Worm (Caenorhabditis elegans) whole organism, L1 larva: Measurements from ENCODE around the gene F57F4.1.

ENCODE experiments used
- C04F5.9 ChIP-seq: sonication (generic microtip); optimal IDR thresholded peaks from 2 replicates; lab custom pipeline; 2016; ENCODE audit warnings: missing genetic modification characterization, missing compliant biosample characterization
- F16B12.6 ChIP-seq: fragments of 150-350 bp; optimal IDR thresholded peaks from 2 replicates; lab custom pipeline; 2014; ENCODE audit warnings: missing biosample characterization, missing genetic modification characterization
- Y116A8C.19 ChIP-seq: sonication (generic microtip); optimal IDR thresholded peaks from 2 replicates; lab custom pipeline; 2016; ENCODE audit warnings: missing compliant biosample characterization, missing genetic modification characterization, borderline replicate concordance
- aly-2 ChIP-seq: fragments of 150-350 bp; optimal IDR thresholded peaks from 2 replicates; lab custom pipeline; 2014; ENCODE audit warnings: missing biosample characterization, missing genetic modification characterization
- blmp-1 ChIP-seq: fragments of 150-350 bp; optimal IDR thresholded peaks from 2 replicates; lab custom pipeline; 2014; ENCODE audit warnings: missing biosample characterization, missing genetic modification characterization
- ceh-63 ChIP-seq: fragments of 200-800 bp; sonication (Bioruptor generic); optimal IDR thresholded peaks from 2 replicates; lab custom pipeline; 2018; ENCODE audit warnings: mild to moderate bottlenecking, missing genetic modification characterization, missing compliant biosample characterization
- ceh-8 ChIP-seq: fragments of 200-800 bp; sonication (Bioruptor generic); optimal IDR thresholded peaks from 2 replicates; lab custom pipeline; 2018; ENCODE audit warnings: mild to moderate bottlenecking, missing genetic modification characterization, moderate library complexity, missing compliant biosample characterization
- ceh-82 ChIP-seq, 3 experiments: fragments of 150-350 bp in 1 of 3; sonication (generic microtip) in 2 of 3; optimal IDR thresholded peaks; 2 replicates each; lab custom pipeline; 2014 to 2017; ENCODE audit warnings: missing biosample characterization in 3 of 3, missing genetic modification characterization in 3 of 3
- dpl-1 ChIP-seq, 3 experiments: fragments of 150-350 bp in 2 of 3; sonication (generic microtip) in 1 of 3; optimal IDR thresholded peaks; 2 replicates each; lab custom pipeline; 2014 to 2017; ENCODE audit warnings: missing biosample characterization in 3 of 3, missing genetic modification characterization in 3 of 3, missing genetic modification reagents in 3 of 3
- efl-1 ChIP-seq, 4 experiments: fragments of 150-350 bp; optimal IDR thresholded peaks in 3 of 4; peaks in 1 of 4; 1 replicate in 1 of 4; 2 replicates in 3 of 4; lab custom pipeline; 2014; ENCODE audit warnings: missing biosample characterization in 2 of 4, missing genetic modification characterization in 2 of 4, missing genetic modification reagents in 2 of 4
- egl-27 ChIP-seq, 2 experiments: fragments of 150-350 bp in 1 of 2; sonication (generic microtip); optimal IDR thresholded peaks; 3 replicates each; lab custom pipeline; 2017 to 2018; ENCODE audit warnings: missing biosample characterization in 2 of 2, missing genetic modification characterization in 2 of 2, missing genetic modification reagents in 2 of 2
- elt-2 ChIP-seq: sonication (generic microtip); optimal IDR thresholded peaks from 2 replicates; lab custom pipeline; 2016; ENCODE audit warnings: missing genetic modification characterization, mild to moderate bottlenecking, inconsistent platforms, missing compliant biosample characterization, missing genetic modification reagents
- elt-3 ChIP-seq, 6 experiments: fragments of 150-350 bp in 1 of 6; sonication (generic microtip); optimal IDR thresholded peaks; 2 replicates each; lab custom pipeline; 2017 to 2018; ENCODE audit warnings: missing biosample characterization in 6 of 6, missing genetic modification characterization in 6 of 6, inconsistent platforms in 1 of 6
- ets-5 ChIP-seq: fragments of 200-800 bp; sonication (Bioruptor generic); IDR thresholded peaks from 2 replicates; pipeline ENCODE4 v1.3.6; 2022; ENCODE audit warnings: missing genetic modification characterization, missing compliant biosample characterization
- fkh-10 ChIP-seq: sonication (generic microtip); optimal IDR thresholded peaks from 2 replicates; lab custom pipeline; 2017; ENCODE audit warnings: missing biosample characterization, missing genetic modification reagents, missing genetic modification characterization
- grh-1 ChIP-seq: fragments of 200-800 bp; sonication (Bioruptor generic); IDR thresholded peaks from 2 replicates; pipeline ENCODE4 v1.3.6; 2022; ENCODE audit warnings: missing genetic modification reagents, missing genetic modification characterization, missing compliant biosample characterization
- hlh-17 ChIP-seq: fragments of 200-800 bp; sonication (Bioruptor generic); optimal IDR thresholded peaks from 2 replicates; lab custom pipeline; 2018; ENCODE audit warnings: missing genetic modification characterization, mild to moderate bottlenecking, missing compliant biosample characterization, moderate library complexity, borderline replicate concordance
- hlh-4 ChIP-seq: sonication (generic microtip); optimal IDR thresholded peaks from 2 replicates; lab custom pipeline; 2016; ENCODE audit warnings: mild to moderate bottlenecking, missing genetic modification characterization, missing compliant biosample characterization
- lin-14 ChIP-seq: fragments of 200-800 bp; sonication (Bioruptor generic); optimal IDR thresholded peaks from 2 replicates; lab custom pipeline; 2018; ENCODE audit warnings: mild to moderate bottlenecking, missing genetic modification characterization, moderate library complexity, missing compliant biosample characterization
- lin-35 ChIP-seq, 2 experiments: fragments of 150-350 bp; optimal IDR thresholded peaks; 2 replicates each; lab custom pipeline; 2014; ENCODE audit warnings: missing biosample characterization in 2 of 2, missing genetic modification characterization in 2 of 2, missing genetic modification reagents in 2 of 2
- lin-39 ChIP-seq: fragments of 150-350 bp; optimal IDR thresholded peaks from 2 replicates; lab custom pipeline; 2014; ENCODE audit warnings: missing biosample characterization, missing genetic modification reagents, missing genetic modification characterization
- mab-9 ChIP-seq: fragments of 200-800 bp; sonication (Bioruptor generic); IDR thresholded peaks from 2 replicates; pipeline ENCODE4 v1.3.6; 2022; ENCODE audit warnings: missing genetic modification reagents, missing genetic modification characterization, missing compliant biosample characterization
- mef-2 ChIP-seq: fragments of 150-350 bp; optimal IDR thresholded peaks from 2 replicates; lab custom pipeline; 2014; ENCODE audit warnings: missing biosample characterization, missing genetic modification characterization
- mep-1 ChIP-seq: fragments of 150-350 bp; optimal IDR thresholded peaks from 2 replicates; lab custom pipeline; 2014; ENCODE audit warnings: missing biosample characterization, missing genetic modification characterization
- nhr-12 ChIP-seq: sonication (generic microtip); optimal IDR thresholded peaks from 2 replicates; lab custom pipeline; 2017; ENCODE audit warnings: missing biosample characterization, missing genetic modification characterization
- nhr-19 ChIP-seq: fragments of 200-800 bp; sonication (Bioruptor generic); conservative IDR thresholded peaks from 2 replicates; pipeline ENCODE4 v1.3.6; 2022; ENCODE audit warnings: missing genetic modification characterization, missing compliant biosample characterization
- nhr-20 ChIP-seq: sonication (generic microtip); optimal IDR thresholded peaks from 2 replicates; lab custom pipeline; 2016; ENCODE audit warnings: mild to moderate bottlenecking, missing genetic modification characterization, missing compliant biosample characterization
- nhr-237 ChIP-seq: fragments of 150-350 bp; optimal IDR thresholded peaks from 2 replicates; lab custom pipeline; 2014; ENCODE audit warnings: missing biosample characterization, missing genetic modification characterization
- nhr-28 ChIP-seq: fragments of 150-350 bp; optimal IDR thresholded peaks from 2 replicates; lab custom pipeline; 2014; ENCODE audit warnings: missing biosample characterization, missing genetic modification characterization
- nhr-47 ChIP-seq: sonication (generic microtip); optimal IDR thresholded peaks from 2 replicates; lab custom pipeline; 2016; ENCODE audit warnings: mild to moderate bottlenecking, missing genetic modification characterization, moderate library complexity, missing compliant biosample characterization
- nhr-76 ChIP-seq: sonication (generic microtip); optimal IDR thresholded peaks from 2 replicates; lab custom pipeline; 2017; ENCODE audit warnings: missing biosample characterization, missing genetic modification characterization
- nhr-84 ChIP-seq: sonication (generic microtip); optimal IDR thresholded peaks from 2 replicates; lab custom pipeline; 2017; ENCODE audit warnings: missing biosample characterization, missing genetic modification characterization
- nhr-85 ChIP-seq: sonication (generic microtip); peaks from one replicate; lab custom pipeline; 2016; ENCODE audit warnings: missing genetic modification characterization, inconsistent platforms, missing compliant biosample characterization
- nhr-90 ChIP-seq: sonication (generic microtip); optimal IDR thresholded peaks from 2 replicates; lab custom pipeline; 2016; ENCODE audit warnings: mild to moderate bottlenecking, missing genetic modification characterization, missing compliant biosample characterization; ENCODE audit not compliant: poor library complexity
- pqm-1 ChIP-seq: sonication (generic microtip); optimal IDR thresholded peaks from 3 replicates; lab custom pipeline; 2017; ENCODE audit warnings: missing biosample characterization, missing genetic modification characterization
- rnt-1 ChIP-seq: sonication (generic microtip); optimal IDR thresholded peaks from 2 replicates; lab custom pipeline; 2016; ENCODE audit warnings: mild to moderate bottlenecking, missing genetic modification characterization, moderate library complexity, missing compliant biosample characterization
- skn-1 ChIP-seq: fragments of 150-350 bp; optimal IDR thresholded peaks from 2 replicates; lab custom pipeline; 2014; ENCODE audit warnings: missing biosample characterization, missing genetic modification characterization
- sptf-1 ChIP-seq: fragments of 150-350 bp; optimal IDR thresholded peaks from 2 replicates; lab custom pipeline; 2014; ENCODE audit warnings: missing biosample characterization, missing genetic modification characterization
- sup-37 ChIP-seq: fragments of 200-800 bp; sonication (Bioruptor generic); optimal IDR thresholded peaks from 2 replicates; lab custom pipeline; 2018; ENCODE audit warnings: mild to moderate bottlenecking, missing genetic modification characterization, missing compliant biosample characterization
- swsn-7 ChIP-seq: sonication (generic microtip); optimal IDR thresholded peaks from 2 replicates; lab custom pipeline; 2016; ENCODE audit warnings: missing genetic modification characterization, missing compliant biosample characterization
- tlp-1 ChIP-seq: fragments of 150-350 bp; optimal IDR thresholded peaks from 2 replicates; lab custom pipeline; 2014; ENCODE audit warnings: missing biosample characterization, missing genetic modification characterization
- unc-30 ChIP-seq: sonication (generic microtip); optimal IDR thresholded peaks from 2 replicates; lab custom pipeline; 2017; ENCODE audit warnings: missing biosample characterization, missing genetic modification characterization
- unc-62 ChIP-seq: fragments of 150-350 bp; optimal IDR thresholded peaks from 2 replicates; lab custom pipeline; 2014; ENCODE audit warnings: missing biosample characterization, missing genetic modification reagents, missing genetic modification characterization
- unc-86 ChIP-seq: sonication (generic microtip); optimal IDR thresholded peaks from 2 replicates; lab custom pipeline; 2016; ENCODE audit warnings: missing genetic modification characterization, missing compliant biosample characterization
- unc-98 ChIP-seq: fragments of 200-800 bp; sonication (Bioruptor generic); IDR thresholded peaks from 2 replicates; pipeline ENCODE4 v1.3.6; 2022; ENCODE audit warnings: missing genetic modification characterization, missing compliant biosample characterization
- vab-15 ChIP-seq: sonication (generic microtip); optimal IDR thresholded peaks from 2 replicates; lab custom pipeline; 2017; ENCODE audit warnings: missing genotype, mild to moderate bottlenecking, missing genetic modification characterization, missing compliant biosample characterization
- zag-1 ChIP-seq: fragments of 150-350 bp; optimal IDR thresholded peaks from 2 replicates; lab custom pipeline; 2014; ENCODE audit warnings: missing biosample characterization, missing genetic modification characterization
- ztf-4 ChIP-seq: fragments of 150-350 bp; optimal IDR thresholded peaks from 2 replicates; lab custom pipeline; 2014; ENCODE audit warnings: missing biosample characterization, missing genetic modification characterization

F57F4.1 gene

DNA sequence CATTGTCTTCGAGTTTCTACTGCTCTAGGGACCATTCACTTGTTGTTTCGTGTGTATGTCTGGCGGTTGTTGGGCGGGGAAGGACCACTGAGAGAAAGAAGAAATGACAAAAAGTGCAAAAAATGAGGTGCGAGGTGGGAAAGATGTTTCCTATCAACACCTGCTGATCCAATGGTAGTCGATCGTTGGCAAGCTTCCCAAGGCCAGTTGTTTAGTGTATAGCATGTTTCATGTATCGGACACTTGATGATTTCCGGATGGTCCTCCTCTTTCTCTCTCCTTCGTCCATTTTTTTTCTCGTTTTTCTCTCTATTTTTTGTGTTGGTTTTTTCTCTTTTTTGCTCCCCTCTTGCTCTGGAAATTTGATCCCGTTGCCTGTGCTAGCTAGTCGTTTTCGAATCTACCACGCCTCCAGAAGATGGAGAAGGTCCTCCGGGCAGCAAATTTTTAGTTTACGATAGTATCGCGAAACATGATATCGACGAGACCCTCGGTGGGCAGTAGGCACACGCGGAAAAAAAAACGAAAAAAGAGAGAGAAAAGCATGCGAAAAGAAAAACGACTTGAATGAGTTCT lies 44.1 kb upstream of the F57F4.1 start (continued):
- no peak for TF ChIP-seq unc-30 (tag; lab: Kevin White, UChicago)

DNA sequence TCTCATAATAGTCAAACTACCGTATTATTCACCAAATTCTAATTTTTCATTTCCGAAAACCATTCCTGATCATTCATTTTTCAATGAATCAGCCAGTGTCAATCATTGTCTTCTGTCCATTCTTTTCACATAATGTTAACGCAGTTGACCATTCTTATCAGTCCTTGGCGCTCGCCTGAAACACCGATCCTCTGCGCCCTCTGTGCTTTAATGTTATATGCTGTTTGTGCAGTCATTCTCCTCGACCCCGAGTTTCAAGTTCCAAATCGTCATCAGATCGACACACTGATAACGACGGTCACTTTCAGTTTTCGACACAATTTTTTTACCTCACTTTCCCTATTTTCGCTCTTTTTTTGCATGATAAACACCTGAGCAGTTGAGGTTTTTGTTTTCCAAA lies 43.4 kb upstream of the F57F4.1 start:
- TF ChIP-seq nhr-20 (tag; lab: Kevin White, UChicago): no peak
- no peak for TF ChIP-seq efl-1 (optimal IDR thresholded peaks at IDR 0.05; lab: Kevin White, UChicago)
- TF ChIP-seq efl-1 (GFP tag; optimal IDR thresholded peaks at IDR 0.05 in 1 of 2; lab: Kevin White, UChicago): peak in 1 of 2 experiments; percentile 89
- TF ChIP-seq rnt-1 (tag; lab: Kevin White, UChicago): no peak
- TF ChIP-seq unc-62 (GFP tag; lab: Kevin White, UChicago): no peak
- TF ChIP-seq nhr-84 (tag; lab: Kevin White, UChicago): no peak
- no peak for TF ChIP-seq swsn-7
- no peak for TF ChIP-seq ztf-4 (tag; lab: Kevin White, UChicago)
- TF ChIP-seq fkh-10 (GFP tag; lab: Kevin White, UChicago): no peak
- TF ChIP-seq elt-2 (tag; lab: Kevin White, UChicago): peak; percentile 70
- no peak for TF ChIP-seq Y116A8C.19 (tag; lab: Kevin White, UChicago)
- TF ChIP-seq nhr-12: no peak
- TF ChIP-seq aly-2 (tag; lab: Kevin White, UChicago): no peak
- TF ChIP-seq pqm-1 (tag; lab: Kevin White, UChicago): peak; percentile 84
- no peak for TF ChIP-seq hlh-4 (tag; lab: Kevin White, UChicago)
- TF ChIP-seq F16B12.6 (tag; lab: Kevin White, UChicago): no peak
- no peak for TF ChIP-seq nhr-237 (tag; lab: Kevin White, UChicago)
- no peak for TF ChIP-seq ceh-82 (tag; optimal IDR thresholded peaks at IDR 0.05; lab: Kevin White, UChicago)
- peak in 1 of 2 experiments; percentile 49 for TF ChIP-seq lin-35 (GFP tag; optimal IDR thresholded peaks at IDR 0.05; lab: Kevin White, UChicago)
- no peak for TF ChIP-seq lin-14
- no peak for TF ChIP-seq mab-9 (GFP tag; lab: Robert Waterston, UW)
- TF ChIP-seq nhr-28: no peak
- no peak for TF ChIP-seq skn-1 (tag; lab: Kevin White, UChicago)
- TF ChIP-seq mep-1: no peak
- no peak for TF ChIP-seq ets-5 (GFP tag; lab: Robert Waterston, UW)
- TF ChIP-seq elt-3 (tag; optimal IDR thresholded peaks at IDR 0.05; lab: Kevin White, UChicago): no peak
- peak; percentile 5 for TF ChIP-seq nhr-90 (tag; lab: Kevin White, UChicago)
- TF ChIP-seq hlh-17: no peak
- TF ChIP-seq, all 84 proteins: peak for 5

DNA sequence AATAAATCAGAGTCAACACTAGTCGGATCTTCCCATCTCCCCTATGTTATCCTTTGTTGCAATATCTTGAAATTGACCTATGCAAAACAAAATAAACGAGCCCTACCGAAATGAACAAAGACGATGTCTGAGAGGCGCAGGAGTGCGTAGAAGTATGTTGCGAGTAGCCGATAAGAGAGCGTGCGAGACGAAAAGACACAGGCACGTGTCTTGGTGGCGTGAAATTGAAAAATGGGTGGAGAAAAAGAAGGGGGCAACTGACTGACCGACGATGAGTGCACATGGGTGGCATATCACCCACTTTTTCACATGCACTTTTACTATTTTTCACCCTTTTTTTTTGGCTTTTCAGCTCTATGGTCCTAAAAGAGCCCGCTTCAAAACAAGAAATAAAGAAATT lies 42.1 kb upstream of the F57F4.1 start:
- TF ChIP-seq grh-1 (no peak), sup-37 (GFP tag; lab: Kevin White, UChicago) (no peak), mep-1 (peak; percentile 25), zag-1 (tag; lab: Kevin White, UChicago) (no peak), nhr-84 (tag; lab: Kevin White, UChicago) (no peak), ets-5 (GFP tag; lab: Robert Waterston, UW) (no peak), vab-15 (tag; lab: Kevin White, UChicago) (no peak), nhr-76 (tag; lab: Kevin White, UChicago) (no peak), nhr-237 (tag; lab: Kevin White, UChicago) (no peak), F16B12.6 (tag; lab: Kevin White, UChicago) (no peak), tlp-1 (no peak), swsn-7 (peak; percentile 9), nhr-85 (tag; lab: Kevin White, UChicago) (no peak), hlh-4 (tag; lab: Kevin White, UChicago) (no peak), mef-2 (tag; lab: Kevin White, UChicago) (no peak), egl-27 (tag; optimal IDR thresholded peaks at IDR 0.05; lab: Kevin White, UChicago) (no peak), ceh-8 (GFP tag; lab: Kevin White, UChicago) (no peak), unc-98 (GFP tag; lab: Robert Waterston, UW) (no peak), lin-39 (tag; lab: Kevin White, UChicago) (no peak), dpl-1 (GFP tag; optimal IDR thresholded peaks at IDR 0.05; lab: Kevin White, UChicago) (peak in 1 of 3 experiments; percentile 37), nhr-47 (tag; lab: Kevin White, UChicago) (no peak), nhr-19 (GFP tag; lab: Robert Waterston, UW) (no peak), pqm-1 (tag; lab: Kevin White, UChicago) (no peak), ceh-63 (no peak), sptf-1 (tag; lab: Kevin White, UChicago) (no peak), unc-62 (GFP tag; lab: Kevin White, UChicago) (no peak), C04F5.9 (tag; lab: Kevin White, UChicago) (no peak), unc-86 (tag; lab: Kevin White, UChicago) (peak; percentile 31), blmp-1 (tag; lab: Kevin White, UChicago) (peak; percentile 48)
